Fruit fly (Drosophila melanogaster): ENCODE measurements around the gene Prps.

Prps gene

dm6 chr3L:9739629-9740028 is 43.1 kb upstream of the Prps start (continued):
- TF ChIP-seq Ets65A (GFP tag) (no peak), Fer2 (tag; optimal IDR thresholded peaks at IDR 0.05) (no peak), CG8290 (GFP tag; optimal IDR thresholded peaks at IDR 0.05) (no peak), CG8290 (tag; optimal IDR thresholded peaks at IDR 0.05) (no peak), ewg (GFP tag; optimal IDR thresholded peaks at IDR 0.05) (peak; percentile 57), Xrp1 (GFP tag; IDR thresholded peaks at IDR 0.05) (peak; percentile 17; the same call in 1 of the 2 replicates), repo (GFP tag; optimal IDR thresholded peaks at IDR 0.05) (no peak), Lim3 (GFP tag; IDR thresholded peaks at IDR 0.05) (no peak), CG9215 (GFP tag; IDR thresholded peaks at IDR 0.05) (no peak), Mrtf (GFP tag; IDR thresholded peaks at IDR 0.05) (no peak), Nf-YC (tag; optimal IDR thresholded peaks at IDR 0.05) (no peak), HmgD (GFP tag; optimal IDR thresholded peaks at IDR 0.05) (no peak), CG6254 (GFP tag; optimal IDR thresholded peaks at IDR 0.05) (no peak), Optix (GFP tag; IDR thresholded peaks at IDR 0.05) (no peak), emc (GFP tag; optimal IDR thresholded peaks at IDR 0.05) (no peak), CG3163 (GFP tag; optimal IDR thresholded peaks at IDR 0.05) (no peak), CrebB (tag; optimal IDR thresholded peaks at IDR 0.05) (no peak), CG17829 (tag; optimal IDR thresholded peaks at IDR 0.05) (peak; percentile 40), CG6689 (GFP tag; IDR thresholded peaks at IDR 0.05) (peak; percentile 60), Ets97D (GFP tag; optimal IDR thresholded peaks at IDR 0.05) (no peak), CG7372 (GFP tag; IDR thresholded peaks at IDR 0.05) (no peak), peb (GFP tag; IDR thresholded peaks at IDR 0.05) (no peak), Ssrp (tag; optimal IDR thresholded peaks at IDR 0.05) (no peak), dati (GFP tag; IDR thresholded peaks at IDR 0.05) (no peak), CG11504 (tag; optimal IDR thresholded peaks at IDR 0.05) (peak; percentile 51), BtbVII (GFP tag; optimal IDR thresholded peaks at IDR 0.05) (peak; percentile 5), CG18262 (tag; optimal IDR thresholded peaks at IDR 0.05) (peak; percentile 46), lab (GFP tag; optimal IDR thresholded peaks at IDR 0.05) (peak; percentile 13), inv (GFP tag; IDR thresholded peaks at IDR 0.05; ENCODE audit: partially characterized antibody) (no peak), Poxn (GFP tag; IDR thresholded peaks at IDR 0.05) (no peak), Vsx1 (GFP tag; optimal IDR thresholded peaks at IDR 0.05) (no peak), sisA (GFP tag; IDR thresholded peaks at IDR 0.05) (0 out of 2 replicates have a peak, but pooled peaks have one; percentile 31), CG2129 (GFP tag; IDR thresholded peaks at IDR 0.05; ENCODE audit: partially characterized antibody) (no peak), Lhr (GFP tag; optimal IDR thresholded peaks at IDR 0.05) (no peak), ind (GFP tag; optimal IDR thresholded peaks at IDR 0.05) (no peak), wek (GFP tag; optimal IDR thresholded peaks at IDR 0.05) (no peak), CG18476 (GFP tag; optimal IDR thresholded peaks at IDR 0.05) (no peak), sens-2 (GFP tag; IDR thresholded peaks at IDR 0.05) (no peak), Dek (tag; optimal IDR thresholded peaks at IDR 0.05) (peak; percentile 23), lmd (GFP tag; IDR thresholded peaks at IDR 0.05) (peak; percentile 14; the same call in 1 of the 2 replicates), CG4854 (GFP tag; optimal IDR thresholded peaks at IDR 0.05) (no peak), tin (GFP tag; optimal IDR thresholded peaks at IDR 0.05) (no peak), CG15514 (GFP tag; optimal IDR thresholded peaks at IDR 0.05) (peak; percentile 7), CG3847 (GFP tag; IDR thresholded peaks at IDR 0.05) (no peak), Doc3 (GFP tag; IDR thresholded peaks at IDR 0.05; ENCODE audit: partially characterized antibody) (no peak), Sox102F (GFP tag; optimal IDR thresholded peaks at IDR 0.05) (peak; percentile 8), CG16779 (GFP tag; IDR thresholded peaks at IDR 0.05) (no peak), CG2678 (tag; optimal IDR thresholded peaks at IDR 0.05) (no peak), CG10543 (GFP tag; optimal IDR thresholded peaks at IDR 0.05) (no peak), Hmr (GFP tag; optimal IDR thresholded peaks at IDR 0.05) (peak; percentile 46), Fer1 (GFP tag; optimal IDR thresholded peaks at IDR 0.05) (peak; percentile 25), pnt (GFP tag; optimal IDR thresholded peaks at IDR 0.05) (no peak)

All from whole organism, embryonic.